Worm (Caenorhabditis elegans): Measurements from ENCODE around the gene R08F11.1.

R08F11.1 gene

ce11 chrV:3803343-3803742, 19.3 kb upstream of the R08F11.1 start, which contains the start of gene cyp-33C8:
Gene cyp-33C8, minus strand, starts transcription at chrV:3803542.
- TF ChIP-seq dao-5 (tag; optimal IDR thresholded peaks at IDR 0.05) = no peak
- TF ChIP-seq him-1 (tag; optimal IDR thresholded peaks at IDR 0.05) = no peak
- TF ChIP-seq W03F9.2 (tag; optimal IDR thresholded peaks at IDR 0.05) = no peak

DNA sequence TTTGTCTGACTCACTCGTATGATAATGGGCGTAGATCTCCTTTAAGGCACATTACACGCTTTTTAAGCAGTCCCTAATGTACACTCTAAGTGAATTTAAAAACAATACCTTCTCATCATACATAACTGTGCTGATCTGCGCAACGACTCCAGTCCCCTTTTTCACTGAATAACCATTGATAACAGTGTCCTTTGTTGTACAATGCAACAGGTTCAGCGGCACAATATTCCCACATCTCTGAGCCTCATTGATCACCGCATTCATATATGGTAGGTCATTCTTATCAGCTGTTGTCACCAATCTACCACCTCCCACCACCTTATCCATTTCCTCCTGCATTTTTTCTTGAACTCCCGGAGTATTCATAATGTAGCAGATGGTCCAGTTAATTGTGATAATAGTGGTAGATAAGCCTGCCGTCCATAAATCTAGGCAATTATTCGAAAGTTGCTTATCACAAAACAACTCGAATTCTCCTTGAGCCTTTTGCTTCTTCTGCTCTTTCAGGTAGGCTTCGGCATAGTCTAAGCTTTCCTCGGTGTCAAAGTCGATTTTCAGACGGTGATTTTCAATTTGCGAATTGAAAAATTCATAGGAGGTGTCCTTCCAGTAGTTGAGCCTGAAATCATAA, 17.9 kb upstream of the R08F11.1 start:
- TF ChIP-seq him-1 (tag; optimal IDR thresholded peaks at IDR 0.05) = no peak
- no peak for TF ChIP-seq W03F9.2 (tag; optimal IDR thresholded peaks at IDR 0.05)
- TF ChIP-seq dao-5 (tag; optimal IDR thresholded peaks at IDR 0.05) = no peak

DNA sequence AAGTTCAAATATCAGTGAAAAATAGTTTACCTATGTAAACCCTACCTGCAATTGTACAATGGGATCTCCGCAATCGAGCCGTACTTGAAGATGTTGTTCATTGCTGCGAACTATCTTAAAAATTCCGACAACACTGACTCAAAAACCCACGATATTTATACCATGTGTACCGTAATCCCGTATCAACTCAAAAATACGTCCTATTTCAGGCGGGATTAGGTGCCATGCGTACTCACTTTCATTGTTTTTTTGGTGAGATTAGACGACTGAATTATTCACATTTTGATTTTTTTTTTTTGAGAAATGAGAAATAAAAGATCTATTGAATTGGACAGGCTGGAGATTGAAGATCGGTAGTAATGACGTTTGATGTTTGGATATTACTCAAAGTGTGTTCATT, 16.4 kb upstream of the R08F11.1 start, which contains the start of gene srt-30:
TSS of gene srt-30 (minus strand) at position 101 of the 400 bp plus-strand sequence.
- TF ChIP-seq dao-5 (tag; optimal IDR thresholded peaks at IDR 0.05) (no peak), W03F9.2 (tag; optimal IDR thresholded peaks at IDR 0.05) (no peak), him-1 (tag; optimal IDR thresholded peaks at IDR 0.05) (no peak)

- TF ChIP-seq him-1 (tag; optimal IDR thresholded peaks at IDR 0.05) (no peak), W03F9.2 (tag; optimal IDR thresholded peaks at IDR 0.05) (no peak), dao-5 (tag; optimal IDR thresholded peaks at IDR 0.05) (no peak)
These were observed 15.7 kb upstream of the R08F11.1 start for ce11 chrV:3799737-3800136.

DNA sequence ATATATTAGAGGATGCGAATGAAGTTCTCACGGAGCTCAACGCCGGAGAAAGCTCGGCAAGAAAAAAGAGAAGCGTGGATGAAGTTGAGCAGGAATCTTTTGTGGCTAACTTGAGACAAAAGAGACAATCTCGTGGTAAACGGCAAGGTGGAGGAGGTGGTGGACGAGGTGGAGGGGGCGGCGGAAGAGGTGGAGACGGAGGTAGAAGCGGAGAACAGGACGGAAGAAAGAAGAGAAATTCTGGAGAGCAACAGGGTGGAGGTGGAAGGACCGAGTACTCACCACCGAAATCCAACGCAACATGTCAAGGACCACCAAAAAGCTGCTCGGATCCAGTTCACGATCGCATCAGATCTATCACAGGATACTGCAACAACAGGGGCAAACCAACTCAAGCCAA, 6.4 kb upstream of the R08F11.1 start:
- no peak for TF ChIP-seq dao-5 (tag; optimal IDR thresholded peaks at IDR 0.05)
- no peak for TF ChIP-seq him-1 (tag; optimal IDR thresholded peaks at IDR 0.05)
- TF ChIP-seq W03F9.2 (tag; optimal IDR thresholded peaks at IDR 0.05) = no peak

ce11 chrV:3789770-3790169, 5.8 kb upstream of the R08F11.1 start, which contains the start of gene R08F11.7:
Gene R08F11.7, plus strand, starts transcription at chrV:3790070.
- TF ChIP-seq him-1 (tag; optimal IDR thresholded peaks at IDR 0.05) (no peak), dao-5 (tag; optimal IDR thresholded peaks at IDR 0.05) (no peak), W03F9.2 (tag; optimal IDR thresholded peaks at IDR 0.05) (no peak)

- TF ChIP-seq dao-5 (tag; optimal IDR thresholded peaks at IDR 0.05) = no peak
- no peak for TF ChIP-seq W03F9.2 (tag; optimal IDR thresholded peaks at IDR 0.05)
- TF ChIP-seq him-1 (tag; optimal IDR thresholded peaks at IDR 0.05) = no peak
These were observed 4.5 kb upstream of the R08F11.1 start for ce11 chrV:3788538-3788937.

DNA sequence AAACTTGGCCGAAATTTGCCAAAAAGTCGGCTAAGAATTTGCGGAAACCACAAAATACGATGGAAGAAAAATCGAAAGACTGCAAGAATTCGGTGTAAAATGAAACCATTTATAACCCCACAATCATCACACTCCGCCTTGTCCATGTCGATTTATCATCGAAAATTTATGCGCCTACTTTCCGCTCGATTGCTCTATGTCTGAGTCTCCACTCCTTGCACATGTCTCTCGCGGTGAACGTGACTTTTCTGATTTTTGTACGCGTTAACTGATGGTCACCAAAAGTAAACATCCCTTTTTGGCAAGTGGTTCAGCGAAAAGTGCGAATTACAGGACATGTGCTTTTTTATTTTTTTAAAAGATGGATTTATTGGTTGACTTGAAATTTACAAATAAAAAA, 7.1 kb downstream of the R08F11.1 start:
- TF ChIP-seq dao-5 (tag; optimal IDR thresholded peaks at IDR 0.05) (no peak), him-1 (tag; optimal IDR thresholded peaks at IDR 0.05) (no peak), W03F9.2 (tag; optimal IDR thresholded peaks at IDR 0.05) (no peak)

ce11 chrV:3776086-3776589, 7.9 kb downstream of the R08F11.1 start, which contains the start of gene cysl-3:
Gene cysl-3, minus strand, starts transcription at chrV:3776136.
- no peak for TF ChIP-seq him-1 (tag; optimal IDR thresholded peaks at IDR 0.05)
- TF ChIP-seq dao-5 (tag; optimal IDR thresholded peaks at IDR 0.05) = no peak
- TF ChIP-seq W03F9.2 (tag; optimal IDR thresholded peaks at IDR 0.05) = no peak

DNA sequence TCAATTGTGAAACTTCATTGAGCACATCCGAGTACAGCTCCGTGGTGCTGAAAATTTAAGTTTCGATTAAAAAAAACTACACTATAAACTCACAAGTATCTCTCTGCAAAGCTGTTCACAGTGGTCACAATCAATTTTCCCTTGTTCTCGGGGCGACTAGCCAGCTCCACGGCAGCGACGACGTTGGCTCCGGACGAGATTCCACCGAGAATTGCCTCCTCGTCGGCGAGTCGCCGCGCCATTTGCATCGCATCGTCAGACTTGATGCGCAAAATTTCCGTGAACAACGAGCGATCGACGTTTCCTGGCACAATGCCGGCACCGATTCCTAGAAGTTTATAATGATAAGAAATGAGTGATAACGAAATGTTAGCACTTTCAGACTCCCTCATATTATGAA, 9.4 kb downstream of the R08F11.1 start:
- no peak for TF ChIP-seq W03F9.2 (tag; optimal IDR thresholded peaks at IDR 0.05)
- TF ChIP-seq him-1 (tag; optimal IDR thresholded peaks at IDR 0.05) = no peak
- TF ChIP-seq dao-5 (tag; optimal IDR thresholded peaks at IDR 0.05) = no peak

DNA sequence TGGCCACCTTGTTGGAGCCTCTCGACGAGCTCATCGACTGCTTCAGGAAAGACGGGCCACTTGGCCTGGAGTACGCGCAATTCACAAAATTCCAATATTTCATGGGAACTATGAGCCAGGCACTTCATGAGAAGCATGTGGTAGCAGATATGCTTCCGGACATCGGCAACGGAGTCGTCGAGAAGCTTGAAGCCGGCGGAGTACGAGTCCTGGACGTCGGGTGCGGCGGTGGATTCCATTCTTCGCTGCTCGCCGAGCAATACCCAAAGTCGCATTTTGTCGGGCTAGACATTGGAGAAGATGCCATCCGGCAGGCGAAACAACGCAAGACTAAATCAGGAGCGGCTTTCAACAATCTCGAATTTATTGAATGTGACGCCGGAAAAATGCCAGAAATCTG, 10.4 kb downstream of the R08F11.1 start:
- TF ChIP-seq him-1 (tag; optimal IDR thresholded peaks at IDR 0.05) (no peak), dao-5 (tag; optimal IDR thresholded peaks at IDR 0.05) (no peak), W03F9.2 (tag; optimal IDR thresholded peaks at IDR 0.05) (no peak)

- TF ChIP-seq dao-5 (tag; optimal IDR thresholded peaks at IDR 0.05) (no peak), W03F9.2 (tag; optimal IDR thresholded peaks at IDR 0.05) (no peak), him-1 (tag; optimal IDR thresholded peaks at IDR 0.05) (no peak)
These were observed 12.4 kb downstream of the R08F11.1 start, which contains the start of the genes R08E5.1 and rips-1 for ce11 chrV:3771437-3772256. Gene R08E5.1, minus strand, starts transcription at chrV:3771518. Gene rips-1, plus strand, starts transcription at chrV:3772021.

- TF ChIP-seq W03F9.2 (tag; optimal IDR thresholded peaks at IDR 0.05) (no peak), him-1 (tag; optimal IDR thresholded peaks at IDR 0.05) (no peak), dao-5 (tag; optimal IDR thresholded peaks at IDR 0.05) (no peak)
These were observed 15.7 kb downstream of the R08F11.1 start, which contains the start of gene R08E5.4 for ce11 chrV:3768270-3768669. Gene R08E5.4, plus strand, starts transcription at chrV:3768570.

ce11 chrV:3766904-3767303, 17.1 kb downstream of the R08F11.1 start, which contains the start of gene Y39H10A.1:
Gene Y39H10A.1, plus strand, starts transcription at chrV:3767204.
- TF ChIP-seq dao-5 (tag; optimal IDR thresholded peaks at IDR 0.05) = no peak
- no peak for TF ChIP-seq him-1 (tag; optimal IDR thresholded peaks at IDR 0.05)
- TF ChIP-seq W03F9.2 (tag; optimal IDR thresholded peaks at IDR 0.05) = no peak
